Fruit fly (Drosophila melanogaster): ENCODE data around the gene Uvrag.

dm6 chr2L:13332736-13333135 lies 46.2 kb downstream of the Uvrag start:
- TF ChIP-seq ttk (optimal IDR thresholded peaks at IDR 0.05) (no peak), Myc (optimal IDR thresholded peaks at IDR 0.05) (no peak), insv (optimal IDR thresholded peaks at IDR 0.05) (no peak), psq (optimal IDR thresholded peaks at IDR 0.05) (no peak), h (optimal IDR thresholded peaks at IDR 0.05) (no peak)

Data from Kc167 (cell line).